Worm (Caenorhabditis elegans) whole organism, mixed stage, embryonic: ENCODE data around the gene dli-1.

Experiments
- bed-3 ChIP-seq: fragments of 200-800 bp; sonication (Bioruptor generic); optimal IDR thresholded peaks from 3 replicates; lab custom pipeline; 2018; ENCODE audit warnings: mild to moderate bottlenecking, missing genetic modification characterization, moderate library complexity, missing compliant biosample characterization
- blmp-1 ChIP-seq: fragments of 150-350 bp; optimal IDR thresholded peaks from 2 replicates; lab custom pipeline; 2014; ENCODE audit warnings: missing biosample characterization, missing genetic modification characterization
- elt-1 ChIP-seq: sonication (generic microtip); optimal IDR thresholded peaks from 2 replicates; lab custom pipeline; 2017; ENCODE audit warnings: missing genetic modification characterization, mild to moderate bottlenecking, missing compliant biosample characterization, antibody characterized with exemption, moderate library complexity, borderline replicate concordance; ENCODE audit not compliant: insufficient read depth
- elt-3 ChIP-seq: fragments of 150-350 bp; optimal IDR thresholded peaks from 2 replicates; lab custom pipeline; 2014; ENCODE audit warnings: missing biosample characterization, missing genetic modification characterization
- flh-1 ChIP-seq: fragments of 200-800 bp; sonication (Bioruptor generic); optimal IDR thresholded peaks from 2 replicates; lab custom pipeline; 2018; ENCODE audit warnings: mild to moderate bottlenecking, missing genetic modification characterization, moderate library complexity, missing compliant biosample characterization
- lin-13 ChIP-seq: fragments of 150-350 bp; optimal IDR thresholded peaks from 2 replicates; lab custom pipeline; 2014; ENCODE audit warnings: missing biosample characterization, missing genetic modification characterization
- lsy-2 ChIP-seq: fragments of 150-350 bp; optimal IDR thresholded peaks from 2 replicates; lab custom pipeline; 2014; ENCODE audit warnings: missing biosample characterization, missing genetic modification characterization
- mab-5 ChIP-seq: fragments of 150-350 bp; optimal IDR thresholded peaks from 2 replicates; lab custom pipeline; 2014; ENCODE audit warnings: missing biosample characterization, missing genetic modification characterization
- mep-1 ChIP-seq: fragments of 150-350 bp; optimal IDR thresholded peaks from 2 replicates; lab custom pipeline; 2017; ENCODE audit warnings: missing biosample characterization, missing genetic modification reagents, missing genetic modification characterization, inconsistent platforms
- nhr-12 ChIP-seq: fragments of 150-350 bp; optimal IDR thresholded peaks from 2 replicates; lab custom pipeline; 2014; ENCODE audit warnings: missing biosample characterization, missing genetic modification characterization
- nhr-237 ChIP-seq: fragments of 150-350 bp; optimal IDR thresholded peaks from 2 replicates; lab custom pipeline; 2014; ENCODE audit warnings: missing biosample characterization, missing genetic modification characterization
- nhr-76 ChIP-seq: sonication (generic microtip); optimal IDR thresholded peaks from 2 replicates; lab custom pipeline; 2017; ENCODE audit warnings: missing biosample characterization, missing genetic modification characterization
- pha-4 ChIP-seq: fragments of 150-350 bp; optimal IDR thresholded peaks from 2 replicates; lab custom pipeline; 2018; ENCODE audit warnings: missing biosample characterization, missing genetic modification reagents, missing genetic modification characterization
- unc-62 ChIP-seq: fragments of 150-350 bp; optimal IDR thresholded peaks from 2 replicates; lab custom pipeline; 2014; ENCODE audit warnings: missing biosample characterization, missing genetic modification reagents, missing genetic modification characterization

DNA sequence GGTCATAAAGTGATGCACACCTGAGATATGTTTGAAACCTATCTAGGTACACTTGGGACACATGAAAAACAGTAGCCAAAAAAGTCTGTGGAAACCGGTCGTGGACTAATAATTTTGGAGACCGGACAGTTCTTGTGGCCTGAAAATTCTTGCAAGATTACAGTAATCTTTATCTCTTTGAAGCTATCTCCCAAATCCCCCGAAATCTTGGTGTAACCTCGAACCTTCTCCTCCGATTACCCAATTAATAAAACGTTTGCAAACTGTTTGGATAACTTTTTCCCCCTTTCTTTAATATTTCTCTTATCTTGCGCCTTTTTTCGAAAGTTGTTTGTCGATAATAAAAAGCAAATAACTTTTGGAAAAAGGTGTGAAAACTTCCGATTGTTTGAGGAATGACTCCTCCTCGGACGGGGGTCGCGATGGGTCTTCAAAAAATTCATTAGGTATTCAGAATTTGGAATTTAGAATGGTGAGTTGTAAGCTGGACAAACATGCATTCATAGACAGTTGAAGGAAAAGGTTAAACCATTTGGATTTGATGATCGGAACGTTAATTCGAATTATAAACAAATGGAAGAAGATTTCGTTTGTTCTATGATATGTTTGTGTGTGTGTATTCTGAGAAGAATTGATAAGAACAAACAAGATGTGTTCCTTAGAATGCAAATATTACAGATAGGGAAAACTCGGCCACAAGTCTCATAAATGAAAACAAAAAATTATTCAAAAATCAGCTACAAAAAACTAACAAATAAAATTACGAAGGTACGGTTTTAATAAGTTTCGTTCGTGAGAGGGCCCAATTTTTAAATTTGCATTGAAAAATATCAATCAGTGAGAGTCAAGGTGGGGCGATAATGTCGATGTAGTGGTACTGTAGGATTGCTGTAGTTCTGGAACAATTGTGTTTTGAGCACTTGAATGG, 15.5 kb downstream of the dli-1 start:
- TF ChIP-seq pha-4 (tag; lab: Kevin White, UChicago), result no peak
- TF ChIP-seq elt-1, result no peak
- no peak for TF ChIP-seq mep-1 (tag; lab: Kevin White, UChicago)
- no peak for TF ChIP-seq nhr-76 (tag; lab: Kevin White, UChicago)
- TF ChIP-seq lin-13, result no peak
- no peak for TF ChIP-seq nhr-12
- TF ChIP-seq flh-1 (GFP tag; lab: Kevin White, UChicago), result no peak
- TF ChIP-seq unc-62 (GFP tag; lab: Kevin White, UChicago), result no peak
- no peak for TF ChIP-seq nhr-237
- no peak for TF ChIP-seq elt-3 (tag; lab: Kevin White, UChicago)
- TF ChIP-seq blmp-1 (tag; lab: Kevin White, UChicago), result no peak
- TF ChIP-seq mab-5 (tag; lab: Kevin White, UChicago), result no peak
- TF ChIP-seq bed-3 (GFP tag; lab: Kevin White, UChicago), result no peak
- TF ChIP-seq lsy-2, result no peak
